Worm (Caenorhabditis elegans) whole organism, L4 larva: ENCODE results near the gene nspd-4.

ENCODE experiments used
- F49E8.2 ChIP-seq: sonication (generic microtip); optimal IDR thresholded peaks from 2 replicates; lab custom pipeline; 2016; ENCODE audit warnings: missing compliant biosample characterization, mild to moderate bottlenecking, missing genetic modification characterization, borderline replicate concordance
- ceh-20 ChIP-seq: fragments of 200-800 bp; sonication (Bioruptor generic); IDR thresholded peaks from 2 replicates; pipeline ENCODE4 v1.3.6; 2022; ENCODE audit warnings: missing genetic modification reagents, missing genetic modification characterization, missing compliant biosample characterization
- ceh-32 ChIP-seq: sonication (generic microtip); optimal IDR thresholded peaks from 2 replicates; lab custom pipeline; 2016; ENCODE audit warnings: mild to moderate bottlenecking, missing genetic modification characterization, missing compliant biosample characterization; ENCODE audit not compliant: poor library complexity
- nhr-76 ChIP-seq: fragments of 150-350 bp; optimal IDR thresholded peaks from 2 replicates; lab custom pipeline; 2014; ENCODE audit warnings: missing biosample characterization, missing genetic modification characterization
- vab-7 ChIP-seq: fragments of 200-800 bp; sonication (Bioruptor generic); IDR thresholded peaks from 2 replicates; pipeline ENCODE4 v1.3.6; 2022; ENCODE audit warnings: missing genetic modification reagents, missing genetic modification characterization, missing compliant biosample characterization
- zip-2 ChIP-seq: fragments of 150-350 bp; optimal IDR thresholded peaks from 2 replicates; lab custom pipeline; 2014; ENCODE audit warnings: missing biosample characterization, missing genetic modification characterization
- ztf-11 ChIP-seq: fragments of 150-350 bp; optimal IDR thresholded peaks from 2 replicates; lab custom pipeline; 2014; ENCODE audit warnings: missing biosample characterization, missing genetic modification characterization

DNA sequence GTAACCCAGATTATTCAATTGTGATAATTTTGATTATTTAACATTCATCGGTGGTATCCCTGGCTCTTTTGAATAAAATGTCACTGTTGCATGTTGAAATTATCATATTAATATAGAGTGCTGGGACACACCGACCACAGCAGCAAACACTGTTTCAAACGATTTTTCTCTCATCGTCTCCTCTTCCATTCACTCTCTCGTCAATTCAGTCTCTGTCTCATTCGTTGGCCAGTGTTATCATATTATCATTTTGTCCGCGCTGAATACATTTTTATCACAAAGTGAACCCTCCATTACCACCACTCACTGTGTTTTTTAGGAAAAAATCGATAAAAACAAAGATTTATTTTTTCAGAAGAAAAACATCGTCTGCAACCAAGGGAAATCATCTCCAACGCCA, 14.7 kb downstream of the nspd-4 start:
- TF ChIP-seq zip-2 (tag; lab: Kevin White, UChicago) (no peak), F49E8.2 (tag; lab: Kevin White, UChicago) (no peak), vab-7 (GFP tag; lab: Robert Waterston, UW) (no peak), ztf-11 (tag; lab: Kevin White, UChicago) (no peak), nhr-76 (tag; lab: Kevin White, UChicago) (no peak), ceh-32 (no peak), ceh-20 (GFP tag; lab: Robert Waterston, UW) (no peak; the same call in 1 of the 2 replicates)
